Worm (Caenorhabditis elegans) whole organism, L4 larva: ENCODE data around the gene zip-9.

Experiments
- D1046.2 ChIP-seq: fragments of 200-800 bp; sonication (Bioruptor generic); IDR thresholded peaks from 2 replicates; pipeline ENCODE4 v1.3.6; 2022; ENCODE audit warnings: missing genetic modification characterization, missing compliant biosample characterization
- F10B5.3 ChIP-seq: sonication (generic microtip); optimal IDR thresholded peaks from 2 replicates; lab custom pipeline; 2016; ENCODE audit warnings: mild to moderate bottlenecking, missing genetic modification characterization, missing compliant biosample characterization
- F37D6.2 ChIP-seq: sonication (generic microtip); optimal IDR thresholded peaks from 2 replicates; lab custom pipeline; 2016; ENCODE audit warnings: mild to moderate bottlenecking, missing genetic modification characterization, missing compliant biosample characterization
- F44E2.7 ChIP-seq: fragments of 200-800 bp; sonication (Bioruptor generic); IDR thresholded peaks from 2 replicates; pipeline ENCODE4 v2.1.2; 2022; ENCODE audit warnings: missing genetic modification characterization, missing compliant biosample characterization
- R02D3.7 ChIP-seq: fragments of 150-350 bp; sonication (generic microtip); optimal IDR thresholded peaks from 3 replicates; lab custom pipeline; 2014; ENCODE audit warnings: missing biosample characterization, missing genetic modification characterization
- Y105C5A.15 ChIP-seq: fragments of 200-800 bp; sonication (Bioruptor generic); IDR thresholded peaks from 2 replicates; pipeline ENCODE4 v1.3.6; 2022; ENCODE audit warnings: missing genetic modification characterization, missing compliant biosample characterization
- Y5F2A.4 ChIP-seq: fragments of 200-800 bp; sonication (Bioruptor generic); optimal IDR thresholded peaks from 2 replicates; lab custom pipeline; 2018; ENCODE audit warnings: mild to moderate bottlenecking, missing genetic modification characterization, missing compliant biosample characterization
- ZK546.5 ChIP-seq, 2 experiments: sonication (generic microtip); optimal IDR thresholded peaks; 2 replicates each; lab custom pipeline; 2017; ENCODE audit warnings: missing biosample characterization in 2 of 2, missing genetic modification characterization in 2 of 2
- arid-1 ChIP-seq: fragments of 200-800 bp; sonication (Bioruptor generic); conservative IDR thresholded peaks from 2 replicates; pipeline ENCODE4 v1.3.6; 2022; ENCODE audit warnings: missing genetic modification reagents, missing genetic modification characterization, missing compliant biosample characterization
- ceh-32 ChIP-seq: sonication (generic microtip); optimal IDR thresholded peaks from 2 replicates; lab custom pipeline; 2016; ENCODE audit warnings: mild to moderate bottlenecking, missing genetic modification characterization, missing compliant biosample characterization; ENCODE audit not compliant: poor library complexity
- ceh-44 ChIP-seq: fragments of 200-800 bp; sonication (Bioruptor generic); IDR thresholded peaks from 2 replicates; pipeline ENCODE4 v1.3.6; 2022; ENCODE audit warnings: missing genetic modification reagents, missing genetic modification characterization, missing compliant biosample characterization
- ceh-62 ChIP-seq: sonication (generic microtip); optimal IDR thresholded peaks from 2 replicates; lab custom pipeline; 2017; ENCODE audit warnings: missing biosample characterization, missing genetic modification characterization
- ceh-82 ChIP-seq: sonication (generic microtip); optimal IDR thresholded peaks from 2 replicates; lab custom pipeline; 2017; ENCODE audit warnings: missing biosample characterization, missing genetic modification characterization
- ces-1 ChIP-seq: fragments of 150-350 bp; sonication (generic microtip); optimal IDR thresholded peaks from 4 replicates; lab custom pipeline; 2014; ENCODE audit warnings: missing biosample characterization, missing genetic modification reagents, missing genetic modification characterization
- cey-2 ChIP-seq: sonication (generic microtip); optimal IDR thresholded peaks from 3 replicates; lab custom pipeline; 2017; ENCODE audit warnings: missing genetic modification characterization, mild to moderate bottlenecking, missing compliant biosample characterization, antibody characterized with exemption, borderline replicate concordance; ENCODE audit not compliant: insufficient read depth
- ctbp-1 ChIP-seq: fragments of 200-800 bp; sonication (Bioruptor generic); IDR thresholded peaks from 2 replicates; pipeline ENCODE4 v1.3.6; 2022; ENCODE audit warnings: missing genetic modification reagents, missing genetic modification characterization, missing compliant biosample characterization
- dmd-8 ChIP-seq: fragments of 200-800 bp; sonication (Bioruptor generic); IDR thresholded peaks from 2 replicates; pipeline ENCODE4 v1.3.6; 2022; ENCODE audit warnings: missing genetic modification characterization, missing compliant biosample characterization
- dve-1 ChIP-seq: sonication (generic microtip); optimal IDR thresholded peaks from 2 replicates; lab custom pipeline; 2017; ENCODE audit warnings: antibody characterized with exemption, mild to moderate bottlenecking, missing genetic modification characterization, missing compliant biosample characterization; ENCODE audit not compliant: insufficient read depth
- egl-27 ChIP-seq: sonication (generic microtip); optimal IDR thresholded peaks from 3 replicates; lab custom pipeline; 2017; ENCODE audit warnings: missing biosample characterization, missing genetic modification reagents, missing genetic modification characterization
- egl-43 ChIP-seq: fragments of 200-800 bp; sonication (Bioruptor generic); IDR thresholded peaks from 2 replicates; pipeline ENCODE4 v1.3.6; 2022; ENCODE audit warnings: missing genetic modification reagents, missing genetic modification characterization, missing compliant biosample characterization
- fos-1 ChIP-seq: fragments of 150-350 bp; optimal IDR thresholded peaks from 2 replicates; lab custom pipeline; 2014; ENCODE audit warnings: missing biosample characterization, missing genetic modification characterization
- hif-1 ChIP-seq, 2 experiments: sonication (generic microtip); optimal IDR thresholded peaks; 2 replicates each; lab custom pipeline; 2016 to 2017; ENCODE audit warnings: missing compliant biosample characterization in 2 of 2, missing genetic modification characterization in 2 of 2, missing genetic modification reagents in 2 of 2, missing genotype in 2 of 2, mild to moderate bottlenecking in 1 of 2
- hlh-30 ChIP-seq: sonication (generic microtip); optimal IDR thresholded peaks from 2 replicates; lab custom pipeline; 2017; ENCODE audit warnings: antibody characterized with exemption, mild to moderate bottlenecking, missing genetic modification characterization, missing compliant biosample characterization; ENCODE audit not compliant: insufficient read depth
- hmg-1.1 ChIP-seq: fragments of 200-800 bp; sonication (Bioruptor generic); IDR thresholded peaks from 2 replicates; pipeline ENCODE4 v1.3.6; 2022; ENCODE audit warnings: missing genetic modification reagents, missing genetic modification characterization, missing compliant biosample characterization
- jun-1 ChIP-seq: fragments of 150-350 bp; optimal IDR thresholded peaks from 2 replicates; lab custom pipeline; 2014; ENCODE audit warnings: missing biosample characterization, missing genetic modification reagents, missing genetic modification characterization
- lim-7 ChIP-seq: fragments of 200-800 bp; sonication (Bioruptor generic); IDR thresholded peaks from 2 replicates; pipeline ENCODE4 v1.3.6; 2022; ENCODE audit warnings: missing genetic modification characterization, missing compliant biosample characterization
- lin-13 ChIP-seq: fragments of 150-350 bp; optimal IDR thresholded peaks from 2 replicates; lab custom pipeline; 2014; ENCODE audit warnings: missing biosample characterization, missing genetic modification reagents, missing genetic modification characterization
- lin-29 ChIP-seq: fragments of 200-800 bp; sonication (Bioruptor generic); IDR thresholded peaks from 2 replicates; pipeline ENCODE4 v1.3.6; 2022; ENCODE audit warnings: missing genetic modification reagents, missing genetic modification characterization, missing compliant biosample characterization
- lin-38 ChIP-seq: fragments of 200-800 bp; sonication (Bioruptor generic); IDR thresholded peaks from 2 replicates; pipeline ENCODE4 v1.3.6; 2022; ENCODE audit warnings: missing genetic modification reagents, missing genetic modification characterization, missing compliant biosample characterization
- lir-3 ChIP-seq: sonication (generic microtip); optimal IDR thresholded peaks from 2 replicates; lab custom pipeline; 2016; ENCODE audit warnings: mild to moderate bottlenecking, missing genetic modification characterization, missing compliant biosample characterization
- lsy-2 ChIP-seq, 2 experiments: fragments of 150-350 bp in 1 of 2; sonication (generic microtip) in 1 of 2; optimal IDR thresholded peaks; 2 replicates each; lab custom pipeline; 2014 to 2017; ENCODE audit warnings: missing biosample characterization in 2 of 2, missing genetic modification characterization in 2 of 2
- madf-9 ChIP-seq: fragments of 200-800 bp; sonication (Bioruptor generic); conservative IDR thresholded peaks from 2 replicates; pipeline ENCODE4 v1.3.6; 2022; ENCODE audit warnings: missing genetic modification reagents, missing genetic modification characterization, missing compliant biosample characterization
- mxl-3 ChIP-seq: fragments of 200-800 bp; sonication (Bioruptor generic); optimal IDR thresholded peaks from 2 replicates; lab custom pipeline; 2018; ENCODE audit warnings: mild to moderate bottlenecking, missing genetic modification characterization, missing compliant biosample characterization
- nhr-102 ChIP-seq: sonication (generic microtip); optimal IDR thresholded peaks from 2 replicates; lab custom pipeline; 2016; ENCODE audit warnings: mild to moderate bottlenecking, missing genetic modification characterization, moderate library complexity, missing compliant biosample characterization
- nhr-11 ChIP-seq: fragments of 150-350 bp; optimal IDR thresholded peaks from 2 replicates; lab custom pipeline; 2014; ENCODE audit warnings: missing biosample characterization, missing genetic modification characterization
- nhr-25 ChIP-seq: sonication (generic microtip); optimal IDR thresholded peaks from 2 replicates; lab custom pipeline; 2017; ENCODE audit warnings: missing genetic modification characterization, mild to moderate bottlenecking, missing compliant biosample characterization, antibody characterized with exemption, moderate library complexity, borderline replicate concordance; ENCODE audit not compliant: insufficient read depth
- nhr-28 ChIP-seq: fragments of 150-350 bp; optimal IDR thresholded peaks from 2 replicates; lab custom pipeline; 2014; ENCODE audit warnings: missing biosample characterization, missing genetic modification characterization
- nhr-41 ChIP-seq: fragments of 200-800 bp; sonication (Bioruptor generic); IDR thresholded peaks from 2 replicates; pipeline ENCODE4 v1.3.6; 2022; ENCODE audit warnings: missing genetic modification reagents, missing genetic modification characterization, missing compliant biosample characterization
- nhr-48 ChIP-seq: sonication (generic microtip); optimal IDR thresholded peaks from 2 replicates; lab custom pipeline; 2016; ENCODE audit warnings: mild to moderate bottlenecking, missing genetic modification characterization, missing compliant biosample characterization
- nhr-77 ChIP-seq: fragments of 150-350 bp; optimal IDR thresholded peaks from 2 replicates; lab custom pipeline; 2014; ENCODE audit warnings: missing biosample characterization, missing genetic modification characterization
- pha-4 ChIP-seq, 2 experiments: fragments of 150-350 bp in 1 of 2; fragments of 200-800 bp in 1 of 2; sonication (Bioruptor generic) in 1 of 2; IDR thresholded peaks in 1 of 2; optimal IDR thresholded peaks in 1 of 2; 2 replicates each; pipeline versions ENCODE4 v1.3.6 to Lab custom; 2014 to 2022; ENCODE audit warnings: missing genetic modification characterization in 2 of 2, missing genetic modification reagents in 2 of 2, missing biosample characterization in 1 of 2, missing compliant biosample characterization in 1 of 2
- php-3 ChIP-seq: fragments of 200-800 bp; sonication (Bioruptor generic); IDR thresholded peaks from 2 replicates; pipeline ENCODE4 v1.3.6; 2022; ENCODE audit warnings: missing genetic modification reagents, missing genetic modification characterization, missing compliant biosample characterization
- rbr-2 ChIP-seq: sonication (generic microtip); optimal IDR thresholded peaks from 2 replicates; lab custom pipeline; 2016; ENCODE audit warnings: missing genotype, missing genetic modification characterization, missing compliant biosample characterization
- set-16 ChIP-seq: fragments of 200-800 bp; sonication (Bioruptor generic); IDR thresholded peaks from 2 replicates; pipeline ENCODE4 v1.3.6; 2022; ENCODE audit warnings: missing genetic modification reagents, missing genetic modification characterization, missing compliant biosample characterization
- unc-130 ChIP-seq: sonication (generic microtip); optimal IDR thresholded peaks from 2 replicates; lab custom pipeline; 2016; ENCODE audit warnings: missing genetic modification reagents, missing genetic modification characterization, missing compliant biosample characterization
- zfp-3 ChIP-seq: fragments of 200-800 bp; sonication (Bioruptor generic); conservative IDR thresholded peaks from 2 replicates; pipeline ENCODE4 v1.3.6; 2022; ENCODE audit warnings: missing genetic modification reagents, missing genetic modification characterization, missing compliant biosample characterization
- zip-11 ChIP-seq: fragments of 200-800 bp; sonication (Bioruptor generic); IDR thresholded peaks from 2 replicates; pipeline ENCODE4 v1.3.6; 2022; ENCODE audit warnings: missing genetic modification characterization, missing compliant biosample characterization
- ztf-11 ChIP-seq: fragments of 150-350 bp; optimal IDR thresholded peaks from 2 replicates; lab custom pipeline; 2014; ENCODE audit warnings: missing biosample characterization, missing genetic modification characterization
- ztf-7 ChIP-seq: fragments of 150-350 bp; optimal IDR thresholded peaks from 2 replicates; lab custom pipeline; 2014; ENCODE audit warnings: missing biosample characterization, missing genetic modification characterization

The zip-9 gene

ce11 chrV:10965501-10965900, 23.2 kb downstream of the zip-9 start, which contains the start of the genes ctf-4 and eef-1G:
TSS of gene ctf-4 (minus strand) at chrV:10965539.
TSS of gene eef-1G (plus strand) at chrV:10965719.
- TF ChIP-seq ceh-82 (tag; lab: Kevin White, UChicago) (no peak), hif-1 (tag; optimal IDR thresholded peaks at IDR 0.05; lab: Kevin White, UChicago) (peak; percentile 62 to 84), ces-1 (no peak), zfp-3 (GFP tag; lab: Robert Waterston, UW) (peak; percentile 83), lsy-2 (tag; optimal IDR thresholded peaks at IDR 0.05; lab: Kevin White, UChicago) (peak; percentile 71 to 96), ceh-32 (tag; lab: Kevin White, UChicago) (peak; percentile 56), mxl-3 (GFP tag; lab: Kevin White, UChicago) (peak; percentile 87), ztf-7 (tag; lab: Kevin White, UChicago) (no peak), nhr-77 (tag; lab: Kevin White, UChicago) (peak; percentile 98), lin-38 (GFP tag; lab: Robert Waterston, UW) (peak; percentile 99), pha-4 (GFP tag; IDR thresholded peaks at IDR 0.05; lab: Robert Waterston, UW) (peak; percentile 92), pha-4 (tag; optimal IDR thresholded peaks at IDR 0.05; lab: Kevin White, UChicago) (peak; percentile 100), F37D6.2 (tag; lab: Kevin White, UChicago) (peak; percentile 86), F10B5.3 (tag; lab: Kevin White, UChicago) (peak; percentile 79), dmd-8 (peak; percentile 34; the same call in 1 of the 2 replicates), ceh-44 (GFP tag; lab: Robert Waterston, UW) (no peak), lin-13 (peak; percentile 92), nhr-11 (tag; lab: Kevin White, UChicago) (peak; percentile 98), rbr-2 (tag; lab: Kevin White, UChicago) (peak; percentile 95), Y105C5A.15 (GFP tag; lab: Robert Waterston, UW) (no peak), dve-1 (tag; lab: Kevin White, UChicago) (peak; percentile 98), R02D3.7 (no peak), ctbp-1 (peak; percentile 92), F44E2.7 (GFP tag; lab: Robert Waterston, UW) (no peak), hmg-1.1 (GFP tag; lab: Robert Waterston, UW) (peak; percentile 94), ztf-11 (tag; lab: Kevin White, UChicago) (no peak), jun-1 (peak; percentile 84), ZK546.5 (tag; optimal IDR thresholded peaks at IDR 0.05; lab: Kevin White, UChicago) (peak in 1 of 2 experiments; percentile 67), nhr-25 (peak; percentile 97), fos-1 (tag; lab: Kevin White, UChicago) (peak; percentile 40), nhr-28 (peak; percentile 97), cey-2 (tag; lab: Kevin White, UChicago) (no peak), D1046.2 (no peak), lim-7 (GFP tag; lab: Robert Waterston, UW) (no peak), unc-130 (peak; percentile 84), set-16 (GFP tag; lab: Robert Waterston, UW) (peak; percentile 31), egl-43 (GFP tag; lab: Robert Waterston, UW) (peak; percentile 60; the same call in 1 of the 2 replicates), Y5F2A.4 (peak; percentile 28), lin-29 (peak; percentile 86), zip-11 (GFP tag; lab: Robert Waterston, UW) (no peak), lir-3 (peak; percentile 6), hlh-30 (tag; lab: Kevin White, UChicago) (peak; percentile 91), arid-1 (GFP tag; lab: Robert Waterston, UW) (peak; percentile 87), nhr-41 (0 out of 2 replicates have a peak, but pooled peaks have one; percentile 23), nhr-102 (tag; lab: Kevin White, UChicago) (peak; percentile 96), php-3 (peak; percentile 82), madf-9 (GFP tag; lab: Robert Waterston, UW) (peak; percentile 87; the same call in 1 of the 2 replicates), egl-27 (peak; percentile 64), ceh-62 (tag; lab: Kevin White, UChicago) (no peak), nhr-48 (peak; percentile 94)
